Worm (Caenorhabditis elegans) whole organism, L4 larva: Measurements from ENCODE around the gene K10D11.4.

Experiments used
- F10B5.3 ChIP-seq: sonication (generic microtip); optimal IDR thresholded peaks from 2 replicates; lab custom pipeline; 2016; ENCODE audit warnings: mild to moderate bottlenecking, missing genetic modification characterization, missing compliant biosample characterization
- F44E2.7 ChIP-seq: fragments of 200-800 bp; sonication (Bioruptor generic); IDR thresholded peaks from 2 replicates; pipeline ENCODE4 v2.1.2; 2022; ENCODE audit warnings: missing genetic modification characterization, missing compliant biosample characterization
- F49E8.2 ChIP-seq: sonication (generic microtip); optimal IDR thresholded peaks from 2 replicates; lab custom pipeline; 2016; ENCODE audit warnings: missing compliant biosample characterization, mild to moderate bottlenecking, missing genetic modification characterization, borderline replicate concordance
- R02D3.7 ChIP-seq: fragments of 150-350 bp; sonication (generic microtip); optimal IDR thresholded peaks from 3 replicates; lab custom pipeline; 2014; ENCODE audit warnings: missing biosample characterization, missing genetic modification characterization
- T26A8.4 ChIP-seq: fragments of 200-800 bp; sonication (Bioruptor generic); IDR thresholded peaks from 2 replicates; pipeline ENCODE4 v1.3.6; 2022; ENCODE audit warnings: missing genetic modification characterization, missing compliant biosample characterization
- Y5F2A.4 ChIP-seq: fragments of 200-800 bp; sonication (Bioruptor generic); optimal IDR thresholded peaks from 2 replicates; lab custom pipeline; 2018; ENCODE audit warnings: mild to moderate bottlenecking, missing genetic modification characterization, missing compliant biosample characterization
- aha-1 ChIP-seq: fragments of 150-350 bp; peaks from one replicate; lab custom pipeline; 2014; ENCODE audit warnings: missing biosample characterization, missing genetic modification characterization
- ces-1 ChIP-seq: fragments of 150-350 bp; sonication (generic microtip); optimal IDR thresholded peaks from 4 replicates; lab custom pipeline; 2014; ENCODE audit warnings: missing biosample characterization, missing genetic modification reagents, missing genetic modification characterization
- cey-2 ChIP-seq: sonication (generic microtip); optimal IDR thresholded peaks from 3 replicates; lab custom pipeline; 2017; ENCODE audit warnings: missing genetic modification characterization, mild to moderate bottlenecking, missing compliant biosample characterization, antibody characterized with exemption, borderline replicate concordance; ENCODE audit not compliant: insufficient read depth
- ctbp-1 ChIP-seq: fragments of 200-800 bp; sonication (Bioruptor generic); IDR thresholded peaks from 2 replicates; pipeline ENCODE4 v1.3.6; 2022; ENCODE audit warnings: missing genetic modification reagents, missing genetic modification characterization, missing compliant biosample characterization
- daf-12 ChIP-seq: fragments of 150-350 bp; optimal IDR thresholded peaks from 2 replicates; lab custom pipeline; 2014; ENCODE audit warnings: missing biosample characterization, missing genetic modification reagents, missing genetic modification characterization
- daf-16 ChIP-seq, 3 experiments: sonication (generic microtip); optimal IDR thresholded peaks; 2 replicates each; lab custom pipeline; 2016 to 2017; ENCODE audit warnings: missing genetic modification characterization in 3 of 3, missing genetic modification reagents in 3 of 3, mild to moderate bottlenecking in 2 of 3, missing compliant biosample characterization in 2 of 3, missing biosample characterization in 1 of 3, moderate library complexity in 1 of 3
- dmd-6 ChIP-seq: fragments of 200-800 bp; sonication (Bioruptor generic); IDR thresholded peaks from 2 replicates; pipeline ENCODE4 v1.3.6; 2022; ENCODE audit warnings: missing genetic modification reagents, missing genetic modification characterization, missing compliant biosample characterization
- dmd-8 ChIP-seq: fragments of 200-800 bp; sonication (Bioruptor generic); IDR thresholded peaks from 2 replicates; pipeline ENCODE4 v1.3.6; 2022; ENCODE audit warnings: missing genetic modification characterization, missing compliant biosample characterization
- dmd-9 ChIP-seq: fragments of 200-800 bp; sonication (Bioruptor generic); IDR thresholded peaks from 2 replicates; pipeline ENCODE4 v1.3.6; 2022; ENCODE audit warnings: missing genetic modification reagents, missing genetic modification characterization, missing compliant biosample characterization
- dve-1 ChIP-seq: sonication (generic microtip); optimal IDR thresholded peaks from 2 replicates; lab custom pipeline; 2017; ENCODE audit warnings: antibody characterized with exemption, mild to moderate bottlenecking, missing genetic modification characterization, missing compliant biosample characterization; ENCODE audit not compliant: insufficient read depth
- egl-43 ChIP-seq: fragments of 200-800 bp; sonication (Bioruptor generic); IDR thresholded peaks from 2 replicates; pipeline ENCODE4 v1.3.6; 2022; ENCODE audit warnings: missing genetic modification reagents, missing genetic modification characterization, missing compliant biosample characterization
- gei-8 ChIP-seq: fragments of 200-800 bp; sonication (Bioruptor generic); optimal IDR thresholded peaks from 2 replicates; lab custom pipeline; 2018; ENCODE audit warnings: mild to moderate bottlenecking, missing genetic modification characterization, missing compliant biosample characterization
- hlh-11 ChIP-seq: fragments of 200-800 bp; sonication (Bioruptor generic); optimal IDR thresholded peaks from 2 replicates; lab custom pipeline; 2018; ENCODE audit warnings: mild to moderate bottlenecking, missing genetic modification characterization, missing compliant biosample characterization
- hlh-30 ChIP-seq: sonication (generic microtip); optimal IDR thresholded peaks from 2 replicates; lab custom pipeline; 2017; ENCODE audit warnings: antibody characterized with exemption, mild to moderate bottlenecking, missing genetic modification characterization, missing compliant biosample characterization; ENCODE audit not compliant: insufficient read depth
- lin-39 ChIP-seq: fragments of 150-350 bp; optimal IDR thresholded peaks from 2 replicates; lab custom pipeline; 2014; ENCODE audit warnings: missing biosample characterization, missing genetic modification reagents, missing genetic modification characterization
- lir-3 ChIP-seq: sonication (generic microtip); optimal IDR thresholded peaks from 2 replicates; lab custom pipeline; 2016; ENCODE audit warnings: mild to moderate bottlenecking, missing genetic modification characterization, missing compliant biosample characterization
- mdt-29 ChIP-seq: fragments of 200-800 bp; sonication (Bioruptor generic); IDR thresholded peaks from 2 replicates; pipeline ENCODE4 v1.3.6; 2022; ENCODE audit warnings: missing genetic modification reagents, missing genetic modification characterization, missing compliant biosample characterization
- nhr-11 ChIP-seq: fragments of 150-350 bp; optimal IDR thresholded peaks from 2 replicates; lab custom pipeline; 2014; ENCODE audit warnings: missing biosample characterization, missing genetic modification characterization
- nhr-25 ChIP-seq: sonication (generic microtip); optimal IDR thresholded peaks from 2 replicates; lab custom pipeline; 2017; ENCODE audit warnings: missing genetic modification characterization, mild to moderate bottlenecking, missing compliant biosample characterization, antibody characterized with exemption, moderate library complexity, borderline replicate concordance; ENCODE audit not compliant: insufficient read depth
- nhr-28 ChIP-seq: fragments of 150-350 bp; optimal IDR thresholded peaks from 2 replicates; lab custom pipeline; 2014; ENCODE audit warnings: missing biosample characterization, missing genetic modification characterization
- nhr-42 ChIP-seq: fragments of 200-800 bp; sonication (Bioruptor generic); IDR thresholded peaks from 2 replicates; pipeline ENCODE4 v1.3.6; 2022; ENCODE audit warnings: missing genetic modification characterization, missing compliant biosample characterization
- nhr-48 ChIP-seq: sonication (generic microtip); optimal IDR thresholded peaks from 2 replicates; lab custom pipeline; 2016; ENCODE audit warnings: mild to moderate bottlenecking, missing genetic modification characterization, missing compliant biosample characterization
- nhr-76 ChIP-seq: fragments of 150-350 bp; optimal IDR thresholded peaks from 2 replicates; lab custom pipeline; 2014; ENCODE audit warnings: missing biosample characterization, missing genetic modification characterization
- php-3 ChIP-seq: fragments of 200-800 bp; sonication (Bioruptor generic); IDR thresholded peaks from 2 replicates; pipeline ENCODE4 v1.3.6; 2022; ENCODE audit warnings: missing genetic modification reagents, missing genetic modification characterization, missing compliant biosample characterization
- pqm-1 ChIP-seq: sonication (generic microtip); optimal IDR thresholded peaks from 2 replicates; lab custom pipeline; 2017; ENCODE audit warnings: missing biosample characterization, missing genetic modification characterization
- saeg-2 ChIP-seq: fragments of 200-800 bp; sonication (Bioruptor generic); IDR thresholded peaks from 2 replicates; pipeline ENCODE4 v1.3.6; 2022; ENCODE audit warnings: missing genetic modification reagents, missing genetic modification characterization, missing compliant biosample characterization
- set-16 ChIP-seq: fragments of 200-800 bp; sonication (Bioruptor generic); IDR thresholded peaks from 2 replicates; pipeline ENCODE4 v1.3.6; 2022; ENCODE audit warnings: missing genetic modification reagents, missing genetic modification characterization, missing compliant biosample characterization
- spr-1 ChIP-seq: sonication (generic microtip); optimal IDR thresholded peaks from 2 replicates; lab custom pipeline; 2016; ENCODE audit warnings: mild to moderate bottlenecking, missing genetic modification characterization, missing compliant biosample characterization
- tag-97 ChIP-seq: fragments of 200-800 bp; sonication (Bioruptor generic); IDR thresholded peaks from 2 replicates; pipeline ENCODE4 v1.3.6; 2022; ENCODE audit warnings: missing genetic modification characterization, missing compliant biosample characterization
- unc-130 ChIP-seq: sonication (generic microtip); optimal IDR thresholded peaks from 2 replicates; lab custom pipeline; 2016; ENCODE audit warnings: missing genetic modification reagents, missing genetic modification characterization, missing compliant biosample characterization
- unc-39 ChIP-seq: sonication (generic microtip); optimal IDR thresholded peaks from 2 replicates; lab custom pipeline; 2017; ENCODE audit warnings: missing biosample characterization, missing genetic modification characterization
- unc-62 ChIP-seq, 3 experiments: fragments of 150-350 bp in 1 of 3; sonication (generic microtip); optimal IDR thresholded peaks in 2 of 3; peaks in 1 of 3; 1 replicate in 1 of 3; 2 replicates in 2 of 3; lab custom pipeline; 2014 to 2017; ENCODE audit warnings: missing biosample characterization in 3 of 3, missing genetic modification characterization in 3 of 3, missing genetic modification reagents in 3 of 3, missing genotype in 1 of 3
- vab-7 ChIP-seq: fragments of 200-800 bp; sonication (Bioruptor generic); IDR thresholded peaks from 2 replicates; pipeline ENCODE4 v1.3.6; 2022; ENCODE audit warnings: missing genetic modification reagents, missing genetic modification characterization, missing compliant biosample characterization
- ztf-7 ChIP-seq: fragments of 150-350 bp; optimal IDR thresholded peaks from 2 replicates; lab custom pipeline; 2014; ENCODE audit warnings: missing biosample characterization, missing genetic modification characterization

The K10D11.4 gene

DNA sequence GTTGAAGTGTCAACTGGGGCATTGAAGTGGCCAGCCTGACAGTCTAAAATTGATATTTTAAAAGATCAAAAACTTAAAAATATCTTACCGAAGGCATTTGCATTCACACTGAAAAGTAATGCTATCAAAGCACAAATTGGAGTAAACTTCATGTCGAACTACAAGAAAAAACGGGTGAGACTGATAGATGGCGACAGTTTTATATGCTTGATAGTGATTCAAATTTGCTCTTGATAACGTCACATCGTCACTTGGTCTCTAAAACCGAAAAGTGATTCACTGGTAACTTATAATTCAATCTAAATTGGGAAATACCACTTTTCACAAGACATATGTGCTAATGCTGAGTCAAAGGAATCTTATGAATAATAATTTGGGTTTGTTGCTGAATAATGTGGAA, 2.6 kb downstream of the K10D11.4 start, which contains the start of gene K10D11.5 (continued):
- TF ChIP-seq nhr-48 (tag; lab: Kevin White, UChicago): no peak
- TF ChIP-seq nhr-11 (tag; lab: Kevin White, UChicago): no peak
- no peak for TF ChIP-seq cey-2 (tag; lab: Kevin White, UChicago)
- TF ChIP-seq dmd-8 (GFP tag; lab: Robert Waterston, UW): no peak
- no peak for TF ChIP-seq ctbp-1
- no peak for TF ChIP-seq ces-1 (GFP tag; lab: Kevin White, UChicago)
- no peak for TF ChIP-seq tag-97 (GFP tag; lab: Robert Waterston, UW)
- TF ChIP-seq dve-1: no peak
- no peak for TF ChIP-seq T26A8.4 (GFP tag; lab: Robert Waterston, UW)
- no peak for TF ChIP-seq F10B5.3 (tag; lab: Kevin White, UChicago)
- peak; percentile 56; the same call in 1 of the 2 replicates for TF ChIP-seq php-3
- no peak for TF ChIP-seq egl-43 (GFP tag; lab: Robert Waterston, UW)
- TF ChIP-seq vab-7 (GFP tag; lab: Robert Waterston, UW): no peak
- TF ChIP-seq gei-8 (GFP tag; lab: Kevin White, UChicago): no peak
- TF ChIP-seq dmd-9 (GFP tag; lab: Robert Waterston, UW): no peak
- TF ChIP-seq mdt-29 (GFP tag; lab: Robert Waterston, UW): no peak
- TF ChIP-seq R02D3.7 (tag; lab: Kevin White, UChicago): no peak
- no peak for TF ChIP-seq lir-3 (tag; lab: Kevin White, UChicago)
- TF ChIP-seq lin-39 (tag; lab: Kevin White, UChicago): no peak
- no peak for TF ChIP-seq nhr-42 (GFP tag; lab: Robert Waterston, UW)
- no peak for TF ChIP-seq hlh-30
- peak; percentile 75 for TF ChIP-seq nhr-28
- TF ChIP-seq, all 104 proteins: peak for 7

ce11 chrIV:12990638-12991037, 3.6 kb downstream of the K10D11.4 start:
- TF ChIP-seq unc-62 (GFP tag; optimal IDR thresholded peaks at IDR 0.05 in 1 of 2; lab: Kevin White, UChicago): peak in 1 of 2 experiments; percentile 93
- TF ChIP-seq unc-62 (tag; optimal IDR thresholded peaks at IDR 0.05; lab: Kevin White, UChicago): no peak
- no peak for TF ChIP-seq set-16 (GFP tag; lab: Robert Waterston, UW)

DNA sequence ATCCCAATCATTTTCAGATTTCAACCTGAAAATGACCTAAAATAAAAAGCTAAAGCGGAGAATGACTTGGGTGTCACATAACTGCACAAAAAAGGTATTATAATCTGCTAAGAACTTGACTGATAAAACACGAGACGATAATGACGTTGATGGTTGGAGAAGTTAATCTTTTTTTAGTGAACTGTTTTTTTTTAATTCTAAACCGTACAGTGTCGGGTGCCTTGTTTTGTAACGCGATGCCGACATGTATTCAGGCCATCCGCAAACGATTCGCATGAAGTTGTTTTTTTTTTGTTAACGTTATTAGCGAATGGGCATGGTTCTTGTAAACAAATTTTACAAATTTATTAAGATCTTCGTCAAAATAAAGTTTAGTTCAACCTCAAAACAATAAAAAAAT, 4.9 kb downstream of the K10D11.4 start, which contains the start of gene K10D11.6:
TSS of gene K10D11.6 (minus strand) at position 101 of the 400 bp plus-strand sequence.
- peak; percentile 42; the same call in 1 of the 2 replicates for TF ChIP-seq dmd-6 (GFP tag; lab: Robert Waterston, UW)
- no peak for TF ChIP-seq Y5F2A.4 (GFP tag; lab: Kevin White, UChicago)
- TF ChIP-seq, all 104 proteins: peak for 1

DNA sequence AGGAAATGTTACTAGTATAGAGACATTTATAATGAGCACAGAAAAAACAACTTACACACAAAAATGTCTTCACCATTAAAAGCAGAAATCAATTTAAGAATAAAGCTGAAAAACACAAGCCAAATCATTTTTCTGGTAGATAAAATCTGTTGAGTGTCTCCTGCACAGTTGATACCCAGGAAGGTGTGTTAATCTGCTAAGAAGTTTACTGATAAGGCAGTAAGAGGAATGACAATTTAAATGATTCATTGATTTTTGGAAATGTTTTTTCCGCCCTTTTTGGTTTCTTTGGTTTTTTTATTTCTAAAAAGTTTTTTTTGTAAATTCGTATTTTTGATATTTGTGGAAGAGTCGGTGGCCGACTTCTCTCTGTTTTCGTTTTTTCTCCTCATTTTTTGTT, 8.3 kb downstream of the K10D11.4 start, which contains the start of gene K10D11.3:
TSS of gene K10D11.3 (minus strand) at position 174 of the 400 bp plus-strand sequence.
- peak; percentile 26; the same call in 1 of the 2 replicates for TF ChIP-seq dmd-6 (GFP tag; lab: Robert Waterston, UW)
- peak; percentile 14 for TF ChIP-seq pqm-1 (tag; lab: Kevin White, UChicago)
- TF ChIP-seq nhr-28: peak; percentile 3
- no peak for TF ChIP-seq php-3

- TF ChIP-seq spr-1 (tag; lab: Kevin White, UChicago) (no peak), nhr-11 (tag; lab: Kevin White, UChicago) (no peak), dmd-9 (GFP tag; lab: Robert Waterston, UW) (no peak), php-3 (peak; percentile 34; the same call in 1 of the 2 replicates), nhr-28 (peak; percentile 42), ztf-7 (tag; lab: Kevin White, UChicago) (no peak), pqm-1 (tag; lab: Kevin White, UChicago) (peak; percentile 3), aha-1 (tag; lab: Kevin White, UChicago) (no peak), ctbp-1 (no peak), daf-16 (GFP tag; optimal IDR thresholded peaks at IDR 0.05; lab: Kevin White, UChicago) (no peak), daf-16 (tag; optimal IDR thresholded peaks at IDR 0.05; lab: Kevin White, UChicago) (peak; percentile 38), nhr-25 (tag; lab: Kevin White, UChicago) (no peak), unc-39 (no peak), F44E2.7 (GFP tag; lab: Robert Waterston, UW) (no peak), daf-12 (tag; lab: Kevin White, UChicago) (no peak), nhr-76 (tag; lab: Kevin White, UChicago) (no peak), saeg-2 (no peak), unc-130 (no peak), vab-7 (GFP tag; lab: Robert Waterston, UW) (no peak), F49E8.2 (tag; lab: Kevin White, UChicago) (no peak), hlh-11 (tag; lab: Kevin White, UChicago) (peak; percentile 7)
Observed at ce11 chrIV:12978307-12979036, 15.8 kb downstream of the K10D11.4 start, which contains the start of gene K10D11.2. K10D11.2 (plus strand) TSS chrIV:12978986.
